Worm (Caenorhabditis elegans) whole organism, L4/young adult: ENCODE data around the gene dhs-26.

Source experiments
- W03F9.2 ChIP-seq: fragments of 150-350 bp; optimal IDR thresholded peaks from 2 replicates; lab custom pipeline; 2014; ENCODE audit warnings: missing biosample characterization, missing genetic modification characterization
- dao-5 ChIP-seq: sonication (generic microtip); optimal IDR thresholded peaks from 2 replicates; lab custom pipeline; 2016; ENCODE audit warnings: missing genotype, missing genetic modification characterization, moderate library complexity, missing compliant biosample characterization
- him-1 ChIP-seq: sonication (generic microtip); optimal IDR thresholded peaks from 2 replicates; lab custom pipeline; 2016; ENCODE audit warnings: missing genotype, missing genetic modification reagents, missing genetic modification characterization, missing compliant biosample characterization

ce11 chrX:3350306-3350705 is 12.0 kb downstream of the dhs-26 start, which contains the start of gene nspg-4:
- TF ChIP-seq him-1 (tag; lab: Kevin White, UChicago) (no peak), dao-5 (tag; lab: Kevin White, UChicago) (no peak), W03F9.2 (no peak)
